Worm (Caenorhabditis elegans) whole organism, midembryonic: ENCODE data around the gene grl-11.

ENCODE experiments used
- tab-1 ChIP-seq: fragments of 200-800 bp; sonication (Bioruptor generic); IDR thresholded peaks from 2 replicates; pipeline ENCODE4 v1.3.6; 2022; ENCODE audit warnings: missing genetic modification characterization, missing compliant biosample characterization
- ztf-23 ChIP-seq: fragments of 200-800 bp; sonication (Bioruptor generic); IDR thresholded peaks from 2 replicates; pipeline ENCODE4 v1.3.6; 2022; ENCODE audit warnings: missing genetic modification reagents, missing genetic modification characterization, missing compliant biosample characterization

DNA sequence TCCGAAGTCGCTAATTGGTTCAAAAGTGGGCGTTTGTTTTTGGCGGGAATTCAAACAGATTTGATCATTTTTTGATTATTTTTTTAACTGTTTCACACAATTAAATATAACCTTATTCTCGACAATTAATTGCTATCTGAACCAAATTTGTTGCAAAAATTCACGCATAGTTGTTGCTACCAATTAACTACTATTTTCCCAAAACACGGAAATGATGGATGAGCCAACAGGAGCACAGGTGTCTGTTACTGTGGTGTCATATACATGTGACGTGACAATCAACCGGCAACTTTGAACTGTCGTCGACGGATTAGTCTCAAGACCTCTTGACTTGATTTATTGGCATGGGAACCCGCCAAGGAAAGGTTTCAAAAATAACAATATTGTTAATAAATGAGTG, 45.5 kb downstream of the grl-11 start:
- TF ChIP-seq tab-1 (GFP tag; lab: Robert Waterston, UW): no peak
- no peak for TF ChIP-seq ztf-23 (GFP tag; lab: Robert Waterston, UW)
